Fruit fly (Drosophila melanogaster): Measurements from ENCODE around the gene Cyp4ac1.

dm6 chr2L:5248582-5248981 lies 15.2 kb upstream of the Cyp4ac1 start:
- no peak for TF ChIP-seq CG32264 (GFP tag; optimal IDR thresholded peaks at IDR 0.05)
- TF ChIP-seq fru (GFP tag; optimal IDR thresholded peaks at IDR 0.05) = no peak
- no peak for TF ChIP-seq rgr (GFP tag; optimal IDR thresholded peaks at IDR 0.05)
- no peak for TF ChIP-seq pan (optimal IDR thresholded peaks at IDR 0.05)
